Fruit fly (Drosophila melanogaster) S2 (cell line): ENCODE results near the gene CG12289.

Experiments used
- CG8478 ChIP-seq: fragments of >200 bp; optimal IDR thresholded peaks from 2 replicates; lab custom pipeline; 2018
- CTCF ChIP-seq, 2 experiments: fragments of >200 bp; optimal IDR thresholded peaks; 2 replicates each; lab custom pipeline; 2018

DNA sequence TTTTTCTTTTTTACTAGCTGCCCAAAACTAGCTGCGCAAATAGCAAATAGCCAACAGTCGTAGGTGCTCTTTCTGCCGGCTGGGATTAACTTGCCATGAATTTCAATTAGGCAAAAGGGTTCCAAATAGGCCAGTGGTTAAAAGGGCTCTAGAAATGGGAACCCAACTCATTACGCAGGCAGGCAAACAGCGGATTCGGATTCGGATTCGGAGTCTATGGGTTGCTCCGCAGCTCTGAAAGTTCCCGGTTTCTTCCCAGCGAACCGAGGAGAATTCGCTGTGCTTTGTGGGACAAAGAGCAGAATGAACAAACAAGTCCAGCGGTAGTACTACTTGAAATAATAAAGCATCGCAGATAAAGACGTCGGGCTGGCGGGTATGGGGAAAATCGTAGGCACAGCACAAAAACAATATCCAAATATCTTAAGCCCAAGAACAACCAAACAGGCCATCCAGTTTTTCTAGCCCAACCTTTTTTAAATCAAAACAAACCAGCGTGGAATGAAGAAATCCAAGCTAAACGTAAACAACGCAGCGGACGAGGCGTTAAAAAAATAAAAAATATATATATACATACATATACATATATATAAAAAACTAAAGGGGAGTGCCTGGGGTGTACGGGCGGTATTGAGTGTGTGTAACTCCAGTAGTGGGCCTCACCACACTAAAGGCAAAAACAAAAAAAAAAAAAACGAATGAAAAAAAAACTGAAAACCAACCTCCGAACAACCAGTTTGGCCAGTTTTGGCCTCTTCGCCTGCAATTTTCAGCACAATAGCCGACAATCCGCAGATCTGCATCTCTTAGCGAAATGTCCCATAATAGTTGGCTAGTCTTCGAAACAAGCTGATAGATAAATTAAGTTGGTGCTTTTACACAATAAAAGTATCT lies 16.1 kb downstream of the CG12289 start:
- TF ChIP-seq CG8478: no peak
- TF ChIP-seq CTCF (optimal IDR thresholded peaks at IDR 0.05; lab: Kevin White, UChicago): no peak
